Worm (Caenorhabditis elegans) whole organism, young adult: ENCODE data around the gene lrpr-1.

Experiments used
- B0336.3 ChIP-seq: fragments of 200-800 bp; sonication (Bioruptor generic); IDR thresholded peaks from 2 replicates; pipeline ENCODE4 v1.3.6; 2022; ENCODE audit warnings: missing genetic modification characterization, missing compliant biosample characterization
- C17E4.6 ChIP-seq: fragments of 200-800 bp; sonication (Bioruptor generic); IDR thresholded peaks from 2 replicates; pipeline ENCODE4 v1.3.6; 2022; ENCODE audit warnings: missing genetic modification reagents, missing genetic modification characterization, missing compliant biosample characterization
- F23B12.7 ChIP-seq: sonication (generic microtip); optimal IDR thresholded peaks from 2 replicates; lab custom pipeline; 2017; ENCODE audit warnings: missing genetic modification characterization, mild to moderate bottlenecking, missing compliant biosample characterization, antibody characterized with exemption, moderate library complexity; ENCODE audit not compliant: insufficient read depth
- Y53F4B.3 ChIP-seq: fragments of 200-800 bp; sonication (Bioruptor generic); IDR thresholded peaks from 2 replicates; pipeline ENCODE4 v1.3.6; 2022; ENCODE audit warnings: missing genetic modification reagents, missing genetic modification characterization, missing compliant biosample characterization
- Y56A3A.18 ChIP-seq: fragments of 200-800 bp; sonication (Bioruptor generic); IDR thresholded peaks from 2 replicates; pipeline ENCODE4 v1.3.6; 2022; ENCODE audit warnings: missing genetic modification reagents, missing genetic modification characterization, missing compliant biosample characterization
- Y67H2A.10 ChIP-seq: fragments of 200-800 bp; sonication (Bioruptor generic); conservative IDR thresholded peaks from 2 replicates; pipeline ENCODE4 v1.3.6; 2022; ENCODE audit warnings: missing genetic modification reagents, missing genetic modification characterization, missing compliant biosample characterization
- ZK185.1 ChIP-seq: sonication (generic microtip); optimal IDR thresholded peaks from 2 replicates; lab custom pipeline; 2016; ENCODE audit warnings: mild to moderate bottlenecking, missing genetic modification characterization, missing compliant biosample characterization; ENCODE audit not compliant: poor library complexity, severe bottlenecking
- bed-1 ChIP-seq: fragments of 200-800 bp; sonication (Bioruptor generic); IDR thresholded peaks from 2 replicates; pipeline ENCODE4 v1.3.6; 2022; ENCODE audit warnings: missing genetic modification reagents, missing genetic modification characterization, missing compliant biosample characterization
- ccch-3 ChIP-seq: fragments of 200-800 bp; sonication (Bioruptor generic); optimal IDR thresholded peaks from 2 replicates; lab custom pipeline; 2018; ENCODE audit warnings: mild to moderate bottlenecking, missing genetic modification characterization, missing compliant biosample characterization
- ceh-100 ChIP-seq: fragments of 200-800 bp; sonication (Bioruptor generic); IDR thresholded peaks from 2 replicates; pipeline ENCODE4 v1.3.6; 2022; ENCODE audit warnings: missing genetic modification reagents, missing genetic modification characterization, missing compliant biosample characterization
- ceh-58 ChIP-seq: fragments of 200-800 bp; sonication (Bioruptor generic); IDR thresholded peaks from 2 replicates; pipeline ENCODE4 v1.3.6; 2022; ENCODE audit warnings: missing genetic modification characterization, missing compliant biosample characterization
- ceh-79 ChIP-seq: sonication (generic microtip); optimal IDR thresholded peaks from 2 replicates; lab custom pipeline; 2017; ENCODE audit warnings: mild to moderate bottlenecking, missing genetic modification characterization, missing compliant biosample characterization
- egl-44 ChIP-seq: fragments of 200-800 bp; sonication (Bioruptor generic); IDR thresholded peaks from 2 replicates; pipeline ENCODE4 v1.3.6; 2022; ENCODE audit warnings: missing genetic modification reagents, missing genetic modification characterization, missing compliant biosample characterization
- ekl-4 ChIP-seq: fragments of 200-800 bp; sonication (Bioruptor generic); IDR thresholded peaks from 2 replicates; pipeline ENCODE4 v1.3.6; 2022; ENCODE audit warnings: missing genetic modification reagents, missing genetic modification characterization, missing compliant biosample characterization
- hlh-26 ChIP-seq: fragments of 200-800 bp; sonication (Bioruptor generic); conservative IDR thresholded peaks from 2 replicates; pipeline ENCODE4 v1.3.6; 2022; ENCODE audit warnings: missing genetic modification reagents, missing genetic modification characterization, missing compliant biosample characterization
- lag-1 ChIP-seq: fragments of 200-800 bp; sonication (Bioruptor generic); IDR thresholded peaks from 2 replicates; pipeline ENCODE4 v1.3.6; 2022; ENCODE audit warnings: missing genetic modification reagents, missing genetic modification characterization, missing compliant biosample characterization
- lin-35 ChIP-seq, 3 experiments: fragments of 150-350 bp in 2 of 3; sonication (generic microtip) in 1 of 3; optimal IDR thresholded peaks; 2 replicates each; lab custom pipeline; 2014 to 2018; ENCODE audit warnings: missing biosample characterization in 3 of 3, missing genetic modification characterization in 3 of 3, missing genetic modification reagents in 3 of 3
- lin-54 ChIP-seq: fragments of 200-800 bp; sonication (Bioruptor generic); optimal IDR thresholded peaks from 2 replicates; lab custom pipeline; 2018; ENCODE audit warnings: mild to moderate bottlenecking, missing genetic modification characterization, missing compliant biosample characterization
- lsy-27 ChIP-seq: sonication (generic microtip); optimal IDR thresholded peaks from 2 replicates; lab custom pipeline; 2017; ENCODE audit warnings: missing genetic modification characterization, mild to moderate bottlenecking, missing compliant biosample characterization, antibody characterized with exemption, missing genotype, borderline replicate concordance; ENCODE audit not compliant: insufficient read depth
- madf-10 ChIP-seq: sonication (generic microtip); optimal IDR thresholded peaks from 2 replicates; lab custom pipeline; 2016; ENCODE audit warnings: mild to moderate bottlenecking, missing genetic modification characterization, missing compliant biosample characterization
- madf-3 ChIP-seq: fragments of 200-800 bp; sonication (Bioruptor generic); IDR thresholded peaks from 2 replicates; pipeline ENCODE4 v1.3.6; 2022; ENCODE audit warnings: missing genetic modification reagents, missing genetic modification characterization, missing compliant biosample characterization
- madf-6 ChIP-seq: fragments of 200-800 bp; sonication (Bioruptor generic); IDR thresholded peaks from 2 replicates; pipeline ENCODE4 v1.3.6; 2022; ENCODE audit warnings: missing genetic modification reagents, missing genetic modification characterization, missing compliant biosample characterization
- mes-4 ChIP-seq: sonication (generic microtip); optimal IDR thresholded peaks from 2 replicates; lab custom pipeline; 2016; ENCODE audit warnings: missing genotype, missing genetic modification characterization, missing compliant biosample characterization
- nfya-1 ChIP-seq: sonication (generic microtip); optimal IDR thresholded peaks from 2 replicates; lab custom pipeline; 2017; ENCODE audit warnings: antibody characterized with exemption, missing compliant biosample characterization, missing genetic modification characterization, borderline replicate concordance; ENCODE audit not compliant: insufficient read depth
- nhr-80 ChIP-seq: sonication (generic microtip); optimal IDR thresholded peaks from 2 replicates; lab custom pipeline; 2016; ENCODE audit warnings: missing genetic modification characterization, missing compliant biosample characterization
- nhr-90 ChIP-seq: sonication (generic microtip); optimal IDR thresholded peaks from 2 replicates; lab custom pipeline; 2016; ENCODE audit warnings: missing genotype, mild to moderate bottlenecking, missing genetic modification characterization, missing compliant biosample characterization
- repo-1 ChIP-seq: sonication (generic microtip); optimal IDR thresholded peaks from 2 replicates; lab custom pipeline; 2017; ENCODE audit warnings: mild to moderate bottlenecking, missing genetic modification characterization, missing compliant biosample characterization
- snpc-1.3 ChIP-seq: sonication (generic microtip); optimal IDR thresholded peaks from 2 replicates; lab custom pipeline; 2017; ENCODE audit warnings: missing genetic modification characterization, mild to moderate bottlenecking, missing compliant biosample characterization, antibody characterized with exemption, moderate library complexity, missing genotype, missing genetic modification reagents; ENCODE audit not compliant: insufficient read depth
- snpc-3.4 ChIP-seq: sonication (generic microtip); optimal IDR thresholded peaks from 2 replicates; lab custom pipeline; 2017; ENCODE audit warnings: missing genetic modification characterization, mild to moderate bottlenecking, missing compliant biosample characterization, antibody characterized with exemption, moderate library complexity, missing genotype, missing genetic modification reagents
- tlf-1 ChIP-seq: fragments of 200-800 bp; sonication (Bioruptor generic); optimal IDR thresholded peaks from 2 replicates; lab custom pipeline; 2018; ENCODE audit warnings: mild to moderate bottlenecking, missing genetic modification characterization, missing compliant biosample characterization
- xnd-1 ChIP-seq: sonication (generic microtip); optimal IDR thresholded peaks from 2 replicates; lab custom pipeline; 2016; ENCODE audit warnings: missing genotype, missing genetic modification reagents, missing genetic modification characterization, missing compliant biosample characterization
- zim-3 ChIP-seq: sonication (generic microtip); optimal IDR thresholded peaks from 2 replicates; lab custom pipeline; 2017; ENCODE audit warnings: mild to moderate bottlenecking, missing genetic modification characterization, moderate library complexity, missing compliant biosample characterization

The lrpr-1 gene

DNA sequence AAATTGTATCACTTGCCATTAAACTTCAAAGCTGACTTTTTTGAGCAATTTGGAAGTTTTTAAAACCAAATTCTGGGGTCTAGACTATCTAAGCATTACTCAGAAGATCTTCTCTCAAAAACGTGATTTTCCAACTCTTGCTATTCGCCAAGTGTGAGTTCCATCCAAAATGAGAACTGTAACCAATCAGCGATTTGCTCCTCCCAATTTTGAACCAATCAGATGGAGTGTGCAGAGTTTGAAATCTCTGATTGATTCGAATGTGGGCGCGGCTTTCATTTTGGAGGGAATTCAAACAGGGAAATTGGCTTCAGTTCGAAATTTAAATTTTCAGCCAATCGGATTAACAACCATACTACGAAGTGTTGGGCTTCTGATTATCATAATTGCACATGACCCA, 35.4 kb upstream of the lrpr-1 start:
- TF ChIP-seq bed-1 (GFP tag; lab: Robert Waterston, UW) = no peak
- no peak for TF ChIP-seq ceh-79 (tag; lab: Kevin White, UChicago)
- TF ChIP-seq, all 124 proteins: peak for 0

ce11 chrV:5951133-5951532, 33.4 kb upstream of the lrpr-1 start, which contains the start of gene M03F8.1:
Gene M03F8.1, plus strand, starts transcription at chrV:5951433.
- TF ChIP-seq tlf-1 (no peak), Y67H2A.10 (GFP tag; lab: Robert Waterston, UW) (no peak), madf-6 (GFP tag; lab: Robert Waterston, UW) (no peak), egl-44 (no peak), lin-35 (GFP tag; optimal IDR thresholded peaks at IDR 0.05; lab: Kevin White, UChicago) (no peak), zim-3 (tag; lab: Kevin White, UChicago) (no peak), ceh-100 (GFP tag; lab: Robert Waterston, UW) (no peak), B0336.3 (GFP tag; lab: Robert Waterston, UW) (no peak), Y53F4B.3 (GFP tag; lab: Robert Waterston, UW) (no peak), F23B12.7 (tag; lab: Kevin White, UChicago) (no peak), madf-10 (no peak), ZK185.1 (tag; lab: Kevin White, UChicago) (no peak), nhr-80 (tag; lab: Kevin White, UChicago) (no peak), lsy-27 (tag; lab: Kevin White, UChicago) (no peak), lin-54 (no peak), lag-1 (GFP tag; lab: Robert Waterston, UW) (no peak)

- no peak for TF ChIP-seq mes-4 (tag; lab: Kevin White, UChicago)
- no peak for TF ChIP-seq ceh-79 (tag; lab: Kevin White, UChicago)
- no peak for TF ChIP-seq ccch-3 (GFP tag; lab: Kevin White, UChicago)
- TF ChIP-seq repo-1 (tag; lab: Kevin White, UChicago) = no peak
These were observed 32.0 kb upstream of the lrpr-1 start for ce11 chrV:5949674-5950149.

ce11 chrV:5943167-5943566, 25.5 kb upstream of the lrpr-1 start, which contains the start of gene pst-1:
Gene pst-1, plus strand, starts transcription at chrV:5943467.
- TF ChIP-seq snpc-1.3 (tag; lab: Kevin White, UChicago) = no peak
- TF ChIP-seq nhr-90 (tag; lab: Kevin White, UChicago) = no peak
- TF ChIP-seq Y56A3A.18 = no peak
- no peak for TF ChIP-seq nfya-1
- TF ChIP-seq madf-3 (GFP tag; lab: Robert Waterston, UW) = no peak
- TF ChIP-seq xnd-1 (tag; lab: Kevin White, UChicago) = no peak
- no peak for TF ChIP-seq ekl-4 (GFP tag; lab: Robert Waterston, UW)
- TF ChIP-seq C17E4.6 = no peak
- TF ChIP-seq hlh-26 (GFP tag; lab: Robert Waterston, UW) = no peak
- TF ChIP-seq ceh-58 (GFP tag; lab: Robert Waterston, UW) = no peak
- TF ChIP-seq ceh-79 (tag; lab: Kevin White, UChicago) = no peak
- TF ChIP-seq tlf-1 = no peak
- no peak for TF ChIP-seq snpc-3.4 (tag; lab: Kevin White, UChicago)
